Worm (Caenorhabditis elegans): ENCODE data around the gene pals-26.

The pals-26 gene

ce11 chrIII:4417956-4418355 is 43.0 kb downstream of the pals-26 start, which contains the start of the genes R07E5.19 and pdcd-2:
R07E5.19 (minus strand) TSS chrIII:4418056.
pdcd-2 (minus strand) TSS chrIII:4418057.
- no peak for TF ChIP-seq sptf-1 (tag; optimal IDR thresholded peaks at IDR 0.05)
- no peak for TF ChIP-seq sem-2 (GFP tag; optimal IDR thresholded peaks at IDR 0.05)
- no peak for TF ChIP-seq drap-1 (GFP tag; optimal IDR thresholded peaks at IDR 0.05)
- no peak for TF ChIP-seq cnd-1 (tag; optimal IDR thresholded peaks at IDR 0.05)
- no peak for TF ChIP-seq mls-2 (tag; optimal IDR thresholded peaks at IDR 0.05)
- TF ChIP-seq flh-1 (GFP tag; optimal IDR thresholded peaks at IDR 0.05): no peak
- no peak for TF ChIP-seq ceh-43 (GFP tag; optimal IDR thresholded peaks at IDR 0.05)
- TF ChIP-seq bed-3 (GFP tag; optimal IDR thresholded peaks at IDR 0.05): no peak
- no peak for TF ChIP-seq lin-32 (GFP tag; optimal IDR thresholded peaks at IDR 0.05)
- TF ChIP-seq elt-1 (tag; optimal IDR thresholded peaks at IDR 0.05; ENCODE audit: borderline replicate concordance, insufficient read depth): no peak
- no peak for TF ChIP-seq zip-8 (tag; optimal IDR thresholded peaks at IDR 0.05)
- no peak for TF ChIP-seq ceh-39 (tag; optimal IDR thresholded peaks at IDR 0.05)
- TF ChIP-seq nhr-12 (tag; optimal IDR thresholded peaks at IDR 0.05): no peak
- no peak for TF ChIP-seq mep-1 (tag; optimal IDR thresholded peaks at IDR 0.05)
- TF ChIP-seq ces-1 (GFP tag; optimal IDR thresholded peaks at IDR 0.05): no peak
- no peak for TF ChIP-seq pha-4 (tag; optimal IDR thresholded peaks at IDR 0.05)
- no peak for TF ChIP-seq nhr-76 (tag; optimal IDR thresholded peaks at IDR 0.05)
- TF ChIP-seq M03D4.4 (tag; optimal IDR thresholded peaks at IDR 0.05): no peak
- TF ChIP-seq snpc-4 (tag; optimal IDR thresholded peaks at IDR 0.05): no peak

- peak; percentile 71 for TF ChIP-seq lsy-2 (tag; optimal IDR thresholded peaks at IDR 0.05)
- TF ChIP-seq mep-1 (tag; optimal IDR thresholded peaks at IDR 0.05): peak; percentile 52
- no peak for TF ChIP-seq mab-5 (tag; optimal IDR thresholded peaks at IDR 0.05)
- TF ChIP-seq ces-1 (GFP tag; optimal IDR thresholded peaks at IDR 0.05): peak; percentile 30
- peak; percentile 40 for TF ChIP-seq nhr-237 (tag; optimal IDR thresholded peaks at IDR 0.05)
- TF ChIP-seq mls-2 (tag; optimal IDR thresholded peaks at IDR 0.05): no peak
- TF ChIP-seq M03D4.4 (tag; optimal IDR thresholded peaks at IDR 0.05): peak; percentile 6
- TF ChIP-seq blmp-1 (tag; optimal IDR thresholded peaks at IDR 0.05): no peak
- peak; percentile 48 for TF ChIP-seq ceh-83 (GFP tag; optimal IDR thresholded peaks at IDR 0.05)
Measured at ce11 chrIII:4419117-4419978, 44.4 kb downstream of the pals-26 start, which contains the start of the genes R07E5.7 and cku-80. R07E5.7 (minus strand) TSS chrIII:4419167. cku-80 (plus strand) TSS chrIII:4419848.

ce11 chrIII:4426711-4427218 is 51.8 kb downstream of the pals-26 start:
- peak; percentile 82 for TF ChIP-seq sptf-1 (tag; optimal IDR thresholded peaks at IDR 0.05)
- peak; percentile 73 for TF ChIP-seq drap-1 (GFP tag; optimal IDR thresholded peaks at IDR 0.05)
- peak; percentile 60 for TF ChIP-seq unc-120 (tag; optimal IDR thresholded peaks at IDR 0.05; ENCODE audit: poor library complexity, severe bottlenecking)
- peak; percentile 75 for TF ChIP-seq cnd-1 (tag; optimal IDR thresholded peaks at IDR 0.05)
- TF ChIP-seq mls-2 (tag; optimal IDR thresholded peaks at IDR 0.05): peak; percentile 79
- TF ChIP-seq lin-32 (GFP tag; optimal IDR thresholded peaks at IDR 0.05): peak; percentile 62
- TF ChIP-seq M03D4.4 (tag; optimal IDR thresholded peaks at IDR 0.05): peak; percentile 62
- TF ChIP-seq ceh-43 (GFP tag; optimal IDR thresholded peaks at IDR 0.05): peak; percentile 70
- peak; percentile 28 for TF ChIP-seq flh-1 (GFP tag; optimal IDR thresholded peaks at IDR 0.05)
- peak; percentile 52 for TF ChIP-seq bed-3 (GFP tag; optimal IDR thresholded peaks at IDR 0.05)
- TF ChIP-seq sem-2 (GFP tag; optimal IDR thresholded peaks at IDR 0.05): peak; percentile 59
- TF ChIP-seq ceh-83 (GFP tag; optimal IDR thresholded peaks at IDR 0.05): peak; percentile 84
- TF ChIP-seq tbx-8 (GFP tag; optimal IDR thresholded peaks at IDR 0.05): peak; percentile 42

Data from whole organism, mixed stage, embryonic.